Worm (Caenorhabditis elegans): Measurements from ENCODE around the gene C56G2.15.

DNA sequence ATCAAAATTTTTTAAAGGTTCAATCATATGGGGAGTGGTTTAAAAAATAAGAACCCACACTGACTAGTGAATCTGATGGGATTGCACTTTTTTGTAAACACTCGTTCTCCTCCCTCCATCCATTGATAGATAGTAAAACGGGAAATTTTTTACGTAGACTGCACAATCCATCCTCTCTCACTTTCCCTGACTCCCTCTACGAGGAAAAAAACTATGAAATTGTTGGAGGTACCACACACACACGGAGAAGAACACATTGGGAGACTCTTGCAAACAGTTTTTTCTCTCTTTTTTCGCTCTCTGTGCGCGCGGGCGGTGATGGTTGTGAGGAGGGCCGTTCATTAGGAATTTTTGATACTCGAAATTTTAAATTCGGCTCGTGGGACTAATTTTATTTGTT, 12.3 kb downstream of the C56G2.15 start:
- TF ChIP-seq ztf-23 (GFP tag; IDR thresholded peaks at IDR 0.05): no peak
- no peak for TF ChIP-seq med-1 (GFP tag; optimal IDR thresholded peaks at IDR 0.05; ENCODE audit: insufficient read depth)
- no peak for TF ChIP-seq tab-1 (GFP tag; IDR thresholded peaks at IDR 0.05)
- no peak for TF ChIP-seq T22C8.4 (GFP tag; IDR thresholded peaks at IDR 0.05)
- no peak for TF ChIP-seq flt-1 (GFP tag; IDR thresholded peaks at IDR 0.05)
- no peak for TF ChIP-seq ref-1 (GFP tag; conservative IDR thresholded peaks at IDR 0.05)
- no peak for TF ChIP-seq ztf-29 (GFP tag; IDR thresholded peaks at IDR 0.05)
- no peak for TF ChIP-seq cog-1 (tag; optimal IDR thresholded peaks at IDR 0.05)
- TF ChIP-seq klf-2 (GFP tag; conservative IDR thresholded peaks at IDR 0.05): no peak

Data from whole organism, midembryonic.